Fruit fly (Drosophila melanogaster): ENCODE data around the gene CG8369.

Gene CG8369

DNA sequence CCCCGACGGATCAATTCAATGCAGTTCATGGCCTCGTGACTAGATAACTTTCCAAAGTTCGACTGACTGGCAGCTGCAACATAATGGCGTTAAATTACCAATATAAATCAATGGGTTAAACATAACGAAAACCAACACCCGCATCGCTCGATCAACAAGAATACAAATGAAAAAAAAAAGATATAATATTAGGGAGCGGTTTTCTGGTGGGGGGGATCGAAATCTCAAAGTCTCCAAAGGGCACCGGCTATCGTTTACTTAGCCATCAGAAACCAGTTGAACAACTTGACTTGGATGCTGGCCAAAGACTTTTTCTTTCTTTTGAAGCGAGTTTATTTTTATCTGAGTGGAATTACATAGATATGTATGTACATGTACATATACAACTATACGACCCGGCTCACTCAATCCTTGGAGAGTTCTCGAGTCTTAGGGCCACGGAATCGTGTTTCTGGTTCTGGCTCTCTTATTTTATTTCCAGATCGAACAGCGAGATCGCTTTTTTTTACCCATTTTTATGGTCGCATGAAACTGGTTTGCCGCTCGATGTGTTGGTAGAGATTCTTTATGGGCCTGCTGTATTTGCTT lies 32.9 kb downstream of the CG8369 start (continued):
- TF ChIP-seq OdsH (GFP tag; optimal IDR thresholded peaks at IDR 0.05) (no peak), Eip93F (GFP tag; optimal IDR thresholded peaks at IDR 0.05) (peak; percentile 50), Met (GFP tag; optimal IDR thresholded peaks at IDR 0.05) (no peak), Ets96B (tag; optimal IDR thresholded peaks at IDR 0.05) (peak; percentile 55)

DNA sequence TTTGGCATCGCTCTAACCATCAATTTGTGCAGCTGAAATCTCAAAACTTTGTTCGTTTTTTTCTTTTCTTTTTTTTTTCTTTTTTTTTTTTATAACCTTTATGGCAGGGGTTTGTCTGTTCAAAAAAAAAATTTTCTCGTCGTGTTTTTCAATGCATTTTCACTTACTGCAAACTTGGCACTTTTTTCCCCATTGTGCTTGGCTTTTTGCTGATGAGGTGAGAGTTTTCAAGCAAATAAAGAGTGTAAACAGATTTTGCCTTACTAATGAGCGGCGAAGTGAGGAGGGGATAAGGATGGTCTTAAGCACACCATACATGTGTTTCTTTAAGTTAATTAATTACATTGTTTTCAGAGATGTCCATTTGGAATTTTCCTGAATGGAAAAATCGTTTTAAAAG lies 34.4 kb downstream of the CG8369 start:
- TF ChIP-seq Met (GFP tag; optimal IDR thresholded peaks at IDR 0.05): no peak
- TF ChIP-seq CG8119 (GFP tag; IDR thresholded peaks at IDR 0.05): peak; percentile 44; the same call in 1 of the 3 replicates

DNA sequence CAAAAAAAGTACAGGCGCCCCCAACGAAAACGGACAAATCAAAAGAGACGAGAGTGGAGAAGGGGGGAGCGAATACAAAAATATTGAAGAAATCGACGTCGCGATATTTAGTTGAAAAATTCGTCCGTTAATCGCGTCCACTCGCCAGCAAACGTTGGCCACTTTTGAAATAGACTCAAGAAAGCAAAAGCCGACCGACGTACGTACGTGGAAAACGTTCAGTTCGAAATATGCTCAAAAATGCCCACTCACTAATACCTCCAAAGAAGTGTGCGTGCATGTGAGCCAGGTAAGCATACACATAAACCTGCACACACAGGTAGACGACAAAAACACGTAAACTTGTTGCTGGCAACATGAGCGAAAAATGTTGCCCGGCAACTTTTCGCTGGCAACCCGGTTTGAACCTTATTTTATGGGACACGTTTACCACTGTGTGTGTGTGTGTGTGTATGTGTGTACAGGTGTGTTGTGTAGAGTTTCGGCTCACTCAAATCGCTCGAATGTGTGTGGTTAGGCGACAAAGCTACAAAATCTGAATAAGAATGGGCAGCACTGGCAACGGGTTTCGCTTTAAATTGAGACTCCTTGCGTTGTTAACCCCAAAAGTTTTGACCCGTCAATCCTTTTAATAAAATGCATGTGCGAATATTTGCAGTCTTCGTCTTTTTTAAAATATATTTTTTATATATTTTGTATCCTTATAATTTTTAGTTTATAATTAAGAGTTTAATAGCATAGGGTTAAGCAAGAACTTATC lies 35.9 kb downstream of the CG8369 start:
- peak; percentile 32 for TF ChIP-seq Hr39 (GFP tag; optimal IDR thresholded peaks at IDR 0.05)
- peak; percentile 17 for TF ChIP-seq CG31627 (GFP tag; optimal IDR thresholded peaks at IDR 0.05)
- TF ChIP-seq eg (GFP tag; IDR thresholded peaks at IDR 0.05): peak; percentile 54; the same call in 1 of the 3 replicates
- TF ChIP-seq Eip75B (GFP tag; optimal IDR thresholded peaks at IDR 0.05): peak; percentile 13
- TF ChIP-seq CG3919 (GFP tag; optimal IDR thresholded peaks at IDR 0.05): peak; percentile 70
- TF ChIP-seq CG11762 (GFP tag; optimal IDR thresholded peaks at IDR 0.05; ENCODE audit: insufficient read depth): peak; percentile 39
- TF ChIP-seq vri (GFP tag; optimal IDR thresholded peaks at IDR 0.05): peak; percentile 57
- TF ChIP-seq CG34406 (GFP tag; optimal IDR thresholded peaks at IDR 0.05): peak; percentile 57
- peak; percentile 67 for TF ChIP-seq CG8632 (GFP tag; optimal IDR thresholded peaks at IDR 0.05)
- TF ChIP-seq CG1621 (tag; optimal IDR thresholded peaks at IDR 0.05): peak; percentile 33
- peak; percentile 86 for TF ChIP-seq CG15336 (GFP tag; IDR thresholded peaks at IDR 0.05)
- peak; percentile 54 for TF ChIP-seq CG32006 (GFP tag; optimal IDR thresholded peaks at IDR 0.05)
- TF ChIP-seq CG6163 (GFP tag; IDR thresholded peaks at IDR 0.05): peak; percentile 60
- peak; percentile 74 for TF ChIP-seq Met (GFP tag; optimal IDR thresholded peaks at IDR 0.05)
- TF ChIP-seq Blimp-1 (GFP tag; optimal IDR thresholded peaks at IDR 0.05): peak; percentile 60
- peak; percentile 33 for TF ChIP-seq cyc (GFP tag; optimal IDR thresholded peaks at IDR 0.05)
- TF ChIP-seq Sox102F (GFP tag; optimal IDR thresholded peaks at IDR 0.05): peak; percentile 57
- peak; percentile 35 for TF ChIP-seq CG9139 (GFP tag; optimal IDR thresholded peaks at IDR 0.05)
- peak; percentile 45 for TF ChIP-seq Lpt (GFP tag; optimal IDR thresholded peaks at IDR 0.05)
- peak; percentile 64 for TF ChIP-seq Eip93F (GFP tag; optimal IDR thresholded peaks at IDR 0.05)
- TF ChIP-seq CG16779 (tag; optimal IDR thresholded peaks at IDR 0.05): no peak
- TF ChIP-seq Sox14 (GFP tag; optimal IDR thresholded peaks at IDR 0.05): peak; percentile 32
- peak; percentile 5 to 35 for TF ChIP-seq salr (GFP tag; optimal IDR thresholded peaks at IDR 0.05)
- TF ChIP-seq Hr38 (GFP tag; optimal IDR thresholded peaks at IDR 0.05): no peak
- TF ChIP-seq ss (GFP tag; optimal IDR thresholded peaks at IDR 0.05): peak; percentile 30 to 51
- no peak for TF ChIP-seq CG11294 (GFP tag; IDR thresholded peaks at IDR 0.05)
- peak; percentile 75 for TF ChIP-seq esn (GFP tag; optimal IDR thresholded peaks at IDR 0.05)
- no peak for TF ChIP-seq dac (GFP tag; optimal IDR thresholded peaks at IDR 0.05)
- peak; percentile 77 for TF ChIP-seq Smox (GFP tag; optimal IDR thresholded peaks at IDR 0.05)
- peak; percentile 51 for TF ChIP-seq fd59A (GFP tag; optimal IDR thresholded peaks at IDR 0.05)
- peak; percentile 49 for TF ChIP-seq spab (GFP tag; optimal IDR thresholded peaks at IDR 0.05)
- no peak for TF ChIP-seq CG8319 (GFP tag; optimal IDR thresholded peaks at IDR 0.05)
- peak; percentile 78 for TF ChIP-seq CG10631 (GFP tag; optimal IDR thresholded peaks at IDR 0.05)
- peak; percentile 76 for TF ChIP-seq achi (GFP tag; optimal IDR thresholded peaks at IDR 0.05)
- TF ChIP-seq Sox15 (GFP tag; optimal IDR thresholded peaks at IDR 0.05): no peak
- peak; percentile 52 for TF ChIP-seq fd85E (GFP tag; optimal IDR thresholded peaks at IDR 0.05)
- no peak for TF ChIP-seq CG11902 (GFP tag; optimal IDR thresholded peaks at IDR 0.05)
- TF ChIP-seq CG7368 (GFP tag; optimal IDR thresholded peaks at IDR 0.05): peak; percentile 35
- TF ChIP-seq net (GFP tag; optimal IDR thresholded peaks at IDR 0.05): peak; percentile 19
- peak; percentile 32 for TF ChIP-seq pdm3 (GFP tag; optimal IDR thresholded peaks at IDR 0.05)
- TF ChIP-seq CG6854 (GFP tag; optimal IDR thresholded peaks at IDR 0.05): peak; percentile 2
- TF ChIP-seq Hr4 (GFP tag; optimal IDR thresholded peaks at IDR 0.05): no peak
- TF ChIP-seq CG8119 (GFP tag; IDR thresholded peaks at IDR 0.05): peak; percentile 52

Measured in whole organism, prepupa.